Worm (Caenorhabditis elegans) whole organism, young adult: ENCODE data around the gene gid-2.

Experiments
- T07F8.4 ChIP-seq: sonication (generic microtip); optimal IDR thresholded peaks from 2 replicates; lab custom pipeline; 2016; ENCODE audit warnings: mild to moderate bottlenecking, missing genetic modification characterization, moderate library complexity, missing compliant biosample characterization
- Y95B8A.8 ChIP-seq: fragments of 200-800 bp; sonication (Bioruptor generic); IDR thresholded peaks from 2 replicates; pipeline ENCODE4 v1.3.6; 2022; ENCODE audit warnings: missing genetic modification reagents, missing genetic modification characterization, missing compliant biosample characterization
- egl-44 ChIP-seq: fragments of 200-800 bp; sonication (Bioruptor generic); IDR thresholded peaks from 2 replicates; pipeline ENCODE4 v1.3.6; 2022; ENCODE audit warnings: missing genetic modification reagents, missing genetic modification characterization, missing compliant biosample characterization
- lag-1 ChIP-seq: fragments of 200-800 bp; sonication (Bioruptor generic); IDR thresholded peaks from 2 replicates; pipeline ENCODE4 v1.3.6; 2022; ENCODE audit warnings: missing genetic modification reagents, missing genetic modification characterization, missing compliant biosample characterization
- pbrm-1 ChIP-seq: fragments of 200-800 bp; sonication (Bioruptor generic); IDR thresholded peaks from 2 replicates; pipeline ENCODE4 v1.3.6; 2022; ENCODE audit warnings: missing genetic modification reagents, missing genetic modification characterization, missing compliant biosample characterization
- repo-1 ChIP-seq: sonication (generic microtip); optimal IDR thresholded peaks from 2 replicates; lab custom pipeline; 2017; ENCODE audit warnings: mild to moderate bottlenecking, missing genetic modification characterization, missing compliant biosample characterization
- unc-62 ChIP-seq: fragments of 150-350 bp; optimal IDR thresholded peaks from 2 replicates; lab custom pipeline; 2014; ENCODE audit warnings: missing biosample characterization, missing genetic modification reagents, missing genetic modification characterization
- zfh-2 ChIP-seq: fragments of 200-800 bp; sonication (Bioruptor generic); conservative IDR thresholded peaks from 2 replicates; pipeline ENCODE4 v1.3.6; 2022; ENCODE audit warnings: missing genetic modification reagents, missing genetic modification characterization, missing compliant biosample characterization

DNA sequence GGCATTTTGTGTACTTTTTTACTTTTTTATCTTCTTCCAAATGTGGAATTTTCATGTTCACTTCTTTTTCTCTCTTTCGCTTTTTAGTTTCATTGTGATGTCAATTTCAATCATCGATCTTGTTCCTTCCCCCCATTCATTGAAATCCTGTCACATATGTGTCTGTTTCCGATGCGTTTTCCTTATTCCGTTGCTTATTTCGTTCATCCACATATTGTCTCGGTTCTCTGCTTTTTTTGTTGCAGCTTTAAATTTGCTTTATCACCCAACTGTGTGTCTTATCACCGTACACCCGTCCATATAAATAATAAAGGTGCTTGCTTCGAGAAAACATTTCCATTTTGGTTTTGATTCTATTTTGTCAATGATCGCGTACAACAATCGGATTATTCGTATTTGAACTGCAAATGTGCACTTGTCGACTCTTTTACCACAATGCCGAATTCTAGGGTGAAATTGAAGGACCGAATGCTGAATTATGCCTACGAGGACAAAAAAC lies 29.5 kb downstream of the gid-2 start, which contains the start of the genes C43H6.12 and trpp-12:
- TF ChIP-seq egl-44 (GFP tag; lab: Robert Waterston, UW) (no peak), zfh-2 (GFP tag; lab: Robert Waterston, UW) (no peak), lag-1 (GFP tag; lab: Robert Waterston, UW) (no peak), T07F8.4 (no peak), unc-62 (GFP tag; lab: Kevin White, UChicago) (no peak), pbrm-1 (GFP tag; lab: Robert Waterston, UW) (no peak), repo-1 (no peak), Y95B8A.8 (GFP tag; lab: Robert Waterston, UW) (no peak)
